Fruit fly (Drosophila melanogaster) whole organism, prepupa: ENCODE measurements around the gene CG15890.

Experiments used
- Ets21C ChIP-seq: fragments of 200-800 bp; sonication (Bioruptor generic); optimal IDR thresholded peaks from 3 replicates; lab custom pipeline; 2016; ENCODE audit warnings: missing biosample characterization, missing genetic modification characterization
- Gug ChIP-seq: fragments of 200-800 bp; sonication (Bioruptor generic); IDR thresholded peaks from 2 replicates; pipeline ENCODE4 v1.3.6; 2022; ENCODE audit warnings: missing biosample characterization, missing genetic modification characterization
- OdsH ChIP-seq: fragments of 200-800 bp; sonication (Bioruptor generic); optimal IDR thresholded peaks from 3 replicates; lab custom pipeline; 2016; ENCODE audit warnings: missing biosample characterization, missing genetic modification characterization
- acj6 ChIP-seq: fragments of 200-800 bp; sonication (Bioruptor generic); optimal IDR thresholded peaks from 3 replicates; lab custom pipeline; 2016; ENCODE audit warnings: missing biosample characterization, missing genetic modification characterization

dm6 chrX:14712475-14712874 is 53.1 kb downstream of the CG15890 start:
- TF ChIP-seq Gug (no peak), OdsH (no peak), Ets21C (GFP tag; lab: Kevin White, UChicago) (no peak), acj6 (GFP tag; lab: Kevin White, UChicago) (no peak)
